Fruit fly (Drosophila melanogaster) whole organism, larva: ENCODE measurements around the gene CG1271.

ENCODE experiments used
- noc ChIP-seq: fragments of 200-800 bp; sonication (Bioruptor generic); optimal IDR thresholded peaks from 3 replicates; lab custom pipeline; 2019; ENCODE audit warnings: missing biosample characterization, mild to moderate bottlenecking, missing genetic modification characterization, moderate library complexity

CG1271 gene

DNA sequence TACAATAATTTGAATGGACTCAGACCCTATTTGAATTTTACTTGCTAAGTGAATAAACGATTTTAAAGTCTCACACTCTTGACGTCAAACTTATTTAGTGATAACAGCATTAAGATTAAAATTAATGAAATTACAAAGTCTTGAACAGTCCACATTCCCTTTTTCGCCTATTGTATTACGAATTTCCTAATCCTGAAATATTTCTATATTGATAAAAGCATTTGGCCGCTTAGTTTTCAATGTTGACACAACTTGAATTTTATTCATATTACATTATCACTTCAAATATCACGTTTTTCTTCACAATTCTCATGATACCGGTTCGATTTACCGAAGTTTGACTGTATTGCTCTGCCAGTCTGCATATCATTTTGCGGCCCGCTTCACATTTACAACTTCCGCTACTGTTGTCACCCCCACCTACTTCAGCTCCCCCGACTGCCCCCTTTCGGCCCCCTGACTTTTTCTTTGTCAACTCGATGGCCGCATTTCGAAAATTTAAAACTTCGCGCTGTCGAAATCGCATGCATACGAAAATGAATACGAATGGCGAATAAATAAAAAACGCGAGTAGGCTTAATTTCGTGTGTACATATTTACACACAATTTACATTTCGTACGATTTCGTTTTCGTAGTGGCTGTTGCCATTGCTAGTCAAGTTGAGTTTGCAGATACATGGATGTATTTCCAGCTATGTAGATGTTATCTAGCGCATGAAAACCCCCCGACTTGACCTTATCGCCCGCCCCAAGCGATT lies 26.3 kb downstream of the CG1271 start:
- TF ChIP-seq noc, result peak; percentile 34

DNA sequence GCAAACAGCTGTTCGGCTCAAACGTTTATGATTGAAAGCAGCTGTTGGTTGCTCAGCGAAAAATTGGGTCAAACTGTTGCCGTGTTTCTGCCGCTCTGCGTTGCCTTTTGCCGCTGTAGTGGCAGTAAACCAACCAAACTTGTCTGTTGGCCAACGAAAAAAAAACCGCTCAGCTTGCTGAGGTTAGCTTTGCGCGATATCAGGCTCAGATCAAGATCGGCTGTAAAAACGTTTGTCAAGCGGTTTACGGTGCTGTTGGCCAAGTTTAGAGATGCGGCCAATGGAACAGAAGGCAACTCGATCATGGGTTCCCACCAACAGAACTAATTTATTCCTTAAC lies 26.8 kb downstream of the CG1271 start:
- no peak for TF ChIP-seq noc

DNA sequence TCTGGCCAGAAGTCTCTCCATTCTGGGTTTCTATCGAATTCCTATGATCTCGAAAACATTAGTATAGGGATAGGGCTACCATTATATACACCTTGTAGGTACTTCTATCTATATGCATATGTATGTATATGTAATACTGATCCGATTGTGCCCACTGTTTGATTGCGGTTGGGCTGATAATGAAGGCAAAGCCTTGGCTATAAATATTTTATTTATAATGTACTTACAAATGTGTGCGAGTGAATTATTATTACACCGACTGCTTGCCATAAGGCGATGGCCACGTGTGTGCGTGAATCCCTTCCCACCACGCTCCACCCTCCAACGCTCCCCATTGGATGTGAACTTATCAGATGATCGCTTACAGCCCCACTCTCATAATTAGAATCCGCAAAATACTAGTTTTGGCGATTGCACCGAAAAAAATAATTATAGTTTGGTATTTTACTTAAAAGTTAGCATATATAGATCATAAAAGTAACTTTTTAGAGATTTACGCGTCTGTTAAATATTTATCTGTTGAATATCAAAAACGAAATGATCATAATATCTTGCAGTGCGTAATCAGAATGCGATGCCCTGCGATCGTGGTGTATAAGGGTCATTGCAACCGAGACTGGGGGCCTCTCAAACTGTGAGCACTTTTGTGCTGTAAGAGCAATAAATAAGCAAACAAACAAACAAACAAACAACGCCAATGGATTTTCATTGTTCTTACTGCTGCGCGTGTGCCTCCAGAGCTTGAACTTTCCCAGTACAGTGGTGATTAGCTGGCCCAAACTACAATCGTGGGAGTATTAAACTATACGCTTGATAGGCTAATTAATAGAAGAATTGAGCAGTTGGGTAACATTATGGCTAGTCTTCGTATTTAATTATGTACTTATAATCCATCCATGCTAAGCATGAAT lies 28.0 kb downstream of the CG1271 start:
- TF ChIP-seq noc, result no peak

DNA sequence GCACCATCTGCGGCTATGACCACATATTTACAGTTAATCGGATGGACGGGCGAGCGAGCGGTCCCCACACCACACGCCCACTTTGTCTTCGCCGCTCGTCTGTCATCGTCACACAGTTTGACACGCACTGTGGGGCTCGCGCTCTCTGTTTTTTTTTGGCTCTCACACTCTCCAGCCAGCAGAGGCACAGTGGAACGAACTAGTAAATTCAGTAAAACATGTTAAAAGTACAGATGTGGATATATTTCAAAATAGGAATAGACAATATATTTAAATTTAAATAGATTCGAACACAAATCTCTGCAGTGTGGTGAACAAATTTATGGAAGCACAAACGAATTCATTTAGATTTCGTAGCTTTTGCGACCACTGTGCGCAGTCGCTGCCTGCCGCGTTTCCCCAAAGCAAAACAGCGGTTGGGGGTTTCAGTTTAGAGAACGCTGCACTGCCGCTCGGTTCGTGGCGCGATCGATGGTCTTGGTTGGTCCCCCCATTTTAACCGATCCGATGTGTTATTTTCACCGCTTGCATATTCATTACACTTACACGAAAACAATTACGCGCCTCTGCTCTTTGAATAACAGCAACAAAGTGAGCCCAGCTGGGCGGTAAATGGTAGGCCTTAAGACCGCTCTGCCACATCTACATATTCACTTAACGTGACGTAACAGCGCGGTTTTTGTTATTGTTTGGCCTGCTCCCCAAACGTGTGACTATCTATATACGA lies 29.0 kb downstream of the CG1271 start:
- TF ChIP-seq noc, result peak; percentile 99

DNA sequence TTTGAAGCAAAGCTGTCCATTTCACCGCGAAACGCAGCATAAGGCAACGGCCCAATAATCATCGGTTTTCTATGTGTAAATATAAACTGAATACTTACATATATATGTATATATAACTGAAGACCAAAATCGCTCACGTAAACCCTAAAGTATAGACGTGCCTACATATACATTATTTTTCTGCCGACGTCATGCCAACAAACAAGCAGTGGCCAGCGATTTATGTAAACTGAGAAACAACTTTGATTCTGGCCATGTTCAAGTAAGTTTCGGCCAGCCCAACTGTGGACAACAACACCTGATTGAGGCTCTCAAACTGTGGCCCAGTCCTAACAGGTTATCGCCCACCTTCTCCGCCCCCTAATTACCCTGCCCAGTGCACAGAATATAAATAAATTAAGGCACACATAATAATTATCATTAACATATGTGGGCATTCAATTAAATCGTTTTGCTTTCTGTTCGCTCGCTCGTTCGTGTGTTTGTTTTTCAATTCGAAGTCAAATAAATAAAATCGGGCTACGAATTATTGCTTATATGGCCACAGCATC lies 29.7 kb downstream of the CG1271 start:
- TF ChIP-seq noc, result no peak

DNA sequence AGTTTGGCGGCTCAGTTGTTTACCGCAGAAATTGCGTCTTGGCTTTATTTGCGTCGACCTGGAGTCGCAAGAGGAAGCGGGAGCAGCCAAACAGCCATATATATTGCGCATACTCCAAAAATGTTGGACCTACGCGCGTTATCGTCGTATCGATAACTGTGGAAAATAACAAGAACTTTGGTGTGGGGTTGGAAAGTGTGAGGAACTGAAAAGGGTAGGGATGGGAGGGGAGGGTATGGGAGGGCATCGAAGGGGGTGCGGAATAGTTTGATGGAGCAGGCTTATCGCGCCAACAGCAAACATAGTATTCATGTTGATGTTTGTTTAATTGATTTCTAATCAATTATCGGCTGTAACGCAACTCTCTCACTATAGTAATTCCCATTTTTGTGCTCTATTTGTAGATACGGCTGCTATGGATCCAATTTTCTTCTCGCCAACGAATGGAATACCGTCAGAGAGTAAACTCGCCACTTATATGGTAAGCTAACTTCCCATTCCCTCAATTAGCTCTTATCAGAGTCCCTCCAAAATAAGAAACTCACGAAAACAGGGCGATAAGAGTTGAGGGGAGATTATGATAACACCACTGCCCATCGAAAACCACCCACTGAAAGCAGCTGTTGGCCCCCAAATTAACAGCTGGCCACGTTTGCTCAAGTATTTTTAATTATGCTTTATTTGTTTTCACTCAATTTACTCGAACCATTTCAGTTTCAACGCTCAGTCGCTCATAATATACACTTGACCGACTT lies 31.2 kb downstream of the CG1271 start:
- peak; percentile 10 for TF ChIP-seq noc

DNA sequence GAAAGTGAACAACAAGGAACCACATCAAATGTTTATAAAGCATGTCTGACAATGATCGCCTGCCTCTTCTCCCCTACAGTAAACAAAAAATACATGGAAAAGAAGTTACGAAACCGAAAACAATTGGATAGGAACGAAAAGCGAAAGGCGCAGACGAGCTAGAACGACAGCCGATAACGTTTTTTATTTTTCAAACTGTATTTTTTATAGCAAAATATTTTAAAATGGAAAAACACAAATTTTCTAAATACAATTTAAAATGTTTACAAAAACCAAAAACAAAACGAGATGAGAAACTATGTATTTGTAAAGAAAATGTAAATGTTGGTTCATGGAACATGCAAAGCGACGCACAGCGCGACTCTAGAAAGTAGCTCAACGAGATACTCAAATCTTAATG lies 36.7 kb downstream of the CG1271 start:
- TF ChIP-seq noc, result no peak

DNA sequence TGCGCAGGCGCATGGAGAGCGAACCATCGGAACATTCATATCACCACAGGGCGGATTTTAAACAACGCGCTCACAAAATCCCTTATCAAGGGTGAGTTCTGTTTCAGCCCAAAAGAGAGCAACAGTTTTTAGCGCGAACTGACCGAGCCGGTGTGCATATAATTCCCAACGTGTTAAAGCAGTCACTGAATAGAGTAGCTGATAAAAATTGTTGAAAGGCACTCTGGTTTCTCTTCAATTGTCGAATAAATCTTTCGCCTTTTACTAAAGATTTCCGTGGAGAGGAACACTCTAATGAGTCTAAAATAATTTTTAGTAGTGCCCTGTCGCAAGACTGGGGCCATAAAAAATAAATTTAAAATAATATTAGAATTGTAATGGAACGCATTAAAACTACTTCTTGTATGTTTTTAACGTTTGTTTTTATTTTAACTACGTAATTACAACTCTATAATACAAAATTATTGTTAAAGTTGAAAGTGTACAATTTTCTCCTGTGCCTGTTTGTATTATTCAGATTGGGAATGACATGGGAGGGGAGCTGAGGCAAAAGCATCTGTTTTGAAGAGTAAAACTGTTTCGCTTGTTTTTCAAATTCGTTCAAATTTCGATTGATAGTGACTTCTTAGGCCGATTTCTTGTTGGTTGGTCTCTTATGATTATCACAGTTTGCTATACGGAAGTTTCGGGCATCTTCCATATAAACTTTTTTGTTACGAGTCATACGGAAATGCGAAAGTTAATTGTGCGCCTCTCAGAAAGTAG lies 38.4 kb downstream of the CG1271 start:
- peak; percentile 14 for TF ChIP-seq noc

DNA sequence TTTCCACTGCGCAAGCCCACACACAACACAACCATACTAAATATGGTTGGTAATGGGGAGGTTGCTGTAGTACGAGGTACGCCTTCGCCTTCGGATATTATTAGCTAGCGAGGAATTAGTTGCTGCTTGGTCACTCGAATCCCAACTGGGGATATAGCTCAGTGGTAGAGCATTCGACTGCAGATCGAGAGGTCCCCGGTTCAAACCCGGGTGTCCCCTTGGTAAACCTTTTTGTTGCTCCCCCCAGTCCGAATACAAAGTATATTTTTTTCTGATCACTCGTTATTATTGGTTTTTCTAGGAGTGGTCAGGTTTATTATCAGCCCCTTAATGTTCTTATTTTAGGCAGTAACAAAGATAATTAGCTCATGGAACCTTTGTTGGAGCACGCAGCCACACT lies 43.3 kb downstream of the CG1271 start:
- no peak for TF ChIP-seq noc

DNA sequence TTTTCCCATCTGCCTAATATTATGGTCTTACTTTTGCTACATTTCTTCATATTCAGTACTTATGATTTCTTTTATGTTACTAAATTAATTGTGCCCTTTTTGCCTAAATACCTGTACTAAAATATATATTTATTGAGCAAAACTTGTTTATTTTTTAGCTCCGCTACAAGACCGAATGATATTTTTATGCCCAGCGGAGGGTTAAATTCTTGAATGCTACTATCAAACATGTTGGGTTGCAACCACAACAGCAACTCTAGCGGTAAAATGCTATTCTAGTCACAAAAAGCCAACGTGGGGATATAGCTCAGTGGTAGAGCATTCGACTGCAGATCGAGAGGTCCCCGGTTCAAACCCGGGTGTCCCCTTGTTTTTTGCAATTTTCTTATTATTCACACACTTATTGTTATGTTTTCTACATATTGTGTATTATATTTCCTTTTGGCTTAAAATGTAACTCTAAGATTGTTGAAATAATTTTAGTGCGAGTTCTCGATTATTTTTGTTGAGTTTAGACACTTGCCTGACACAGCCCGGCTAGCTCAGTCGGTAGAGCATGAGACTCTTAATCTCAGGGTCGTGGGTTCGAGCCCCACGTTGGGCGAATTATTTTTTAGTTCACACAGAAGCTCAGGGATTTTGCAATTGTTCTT lies 43.9 kb downstream of the CG1271 start:
- TF ChIP-seq noc, result peak; percentile 22

DNA sequence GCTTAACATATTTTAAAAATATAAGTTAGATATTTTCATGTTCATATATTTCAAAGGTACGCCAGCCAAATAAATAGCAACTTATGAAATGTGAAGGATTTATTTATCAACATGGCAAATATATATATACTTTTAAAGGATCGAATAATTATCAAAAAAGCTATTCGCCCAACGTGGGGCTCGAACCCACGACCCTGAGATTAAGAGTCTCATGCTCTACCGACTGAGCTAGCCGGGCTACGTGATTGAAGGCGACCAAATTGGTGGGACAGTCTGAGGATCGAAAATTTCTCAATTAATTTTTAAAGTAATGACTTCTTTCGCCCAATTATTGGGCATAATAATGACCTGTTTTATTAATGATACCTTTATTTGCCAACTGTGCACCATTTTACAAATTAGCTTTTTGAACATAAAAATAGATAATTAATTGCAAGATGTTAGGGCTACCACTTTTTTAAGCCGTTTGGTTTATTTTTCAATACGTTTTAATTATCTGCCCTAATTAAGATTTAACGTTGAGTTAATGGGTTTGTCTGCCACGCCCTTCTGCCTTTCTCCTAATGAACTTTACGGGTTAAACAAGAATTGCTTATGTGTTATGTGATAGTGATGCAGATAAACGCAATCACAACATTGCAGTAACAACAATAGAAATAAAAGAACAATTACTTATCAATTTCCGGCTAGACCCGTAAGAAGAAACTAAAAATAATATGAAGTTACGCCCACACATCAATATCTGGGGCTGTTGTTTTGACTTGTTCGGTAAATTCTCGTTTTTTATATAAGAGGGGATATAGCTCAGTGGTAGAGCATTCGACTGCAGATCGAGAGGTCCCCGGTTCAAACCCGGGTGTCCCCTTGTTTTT lies 44.6 kb downstream of the CG1271 start:
- no peak for TF ChIP-seq noc

DNA sequence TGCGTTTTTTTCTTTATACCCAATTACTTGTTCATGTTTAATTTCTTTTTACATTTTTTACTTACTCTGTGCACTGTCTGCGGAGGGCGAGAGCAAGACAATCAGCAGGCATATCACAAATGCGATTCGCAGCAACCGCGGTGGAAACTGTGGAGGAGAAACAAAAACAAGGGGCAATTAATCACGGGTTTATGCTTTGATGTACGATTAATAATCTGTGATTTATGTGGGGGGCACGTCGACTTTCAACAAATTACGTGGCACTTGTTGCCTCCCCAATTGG lies 45.2 kb downstream of the CG1271 start:
- no peak for TF ChIP-seq noc

DNA sequence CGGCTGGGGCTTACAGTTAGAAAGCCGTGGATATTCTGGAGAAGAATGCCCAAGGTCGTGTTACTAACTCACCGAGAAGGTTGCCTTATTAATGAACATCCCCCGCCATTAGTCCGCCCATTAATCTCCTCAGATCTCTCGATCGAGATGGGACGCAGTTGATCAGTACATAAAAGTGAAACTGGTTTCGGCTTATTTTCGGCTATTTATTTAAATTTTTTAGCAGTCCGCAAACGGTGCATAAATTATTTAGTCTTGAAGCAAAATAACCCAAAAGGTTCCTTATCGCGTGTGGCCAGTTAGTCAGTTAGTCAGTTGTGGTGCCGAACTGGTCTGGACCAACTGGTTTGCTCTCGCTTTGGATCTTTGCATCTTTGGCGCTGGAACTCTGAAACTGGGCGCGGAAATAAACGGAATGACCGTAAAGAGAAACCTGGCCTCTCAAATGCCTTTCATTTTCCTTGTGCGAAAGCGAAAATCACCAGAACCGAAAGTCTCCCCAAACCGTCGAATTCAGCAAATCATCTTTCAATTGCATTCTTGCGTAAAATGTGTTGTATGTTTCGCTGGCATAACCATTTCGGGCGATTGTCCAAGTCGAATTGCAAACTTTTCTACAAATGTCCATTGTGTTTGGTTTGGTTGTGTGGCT lies 46.6 kb downstream of the CG1271 start:
- TF ChIP-seq noc, result no peak

DNA sequence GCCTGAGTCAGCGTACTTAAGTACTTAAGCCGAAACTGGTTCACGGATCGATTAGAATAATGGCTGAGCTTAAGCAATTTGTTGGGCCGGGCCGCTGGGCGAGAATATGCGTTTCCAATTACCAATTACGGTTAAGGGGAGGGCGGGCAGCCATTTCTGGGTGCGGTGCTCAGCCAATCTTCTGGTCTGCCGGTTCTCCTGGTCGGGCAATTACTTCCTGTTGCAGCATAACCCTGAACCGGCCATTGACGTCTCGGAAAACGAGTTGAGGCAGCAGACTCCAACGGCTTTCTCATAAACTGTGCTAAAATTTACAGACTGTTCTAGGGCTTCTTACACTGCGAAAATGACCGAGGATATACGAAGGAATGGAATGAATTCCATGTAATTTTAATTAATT lies 48.8 kb downstream of the CG1271 start:
- TF ChIP-seq noc, result no peak
